Fruit fly (Drosophila melanogaster): ENCODE data around the gene Syn.
A peak's percentile ranks its signal among the peaks of the same experiment; 100 is the strongest.

The Syn gene

DNA sequence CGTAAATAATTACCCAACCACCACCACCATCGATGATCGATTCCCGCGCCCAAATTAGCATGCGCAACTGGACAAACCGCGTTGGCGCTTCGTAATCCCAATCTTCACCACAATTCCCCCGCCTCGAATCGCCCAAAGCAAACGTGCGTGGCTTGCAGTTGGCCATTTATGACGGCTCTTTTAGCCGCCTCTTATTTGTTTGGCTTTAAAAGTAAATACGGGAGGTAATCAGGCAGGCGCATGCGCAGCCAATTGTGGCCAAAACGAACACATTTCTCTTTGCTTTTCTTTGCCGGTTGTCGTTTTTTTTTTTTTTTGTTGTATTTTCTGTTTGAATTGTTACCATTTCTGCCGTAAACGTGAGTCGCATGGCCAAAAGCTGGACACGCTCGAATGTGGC is 39.9 kb upstream of the Syn start (continued):
- TF ChIP-seq bowl (GFP tag; IDR thresholded peaks at IDR 0.05) (0 out of 2 replicates have a peak, but pooled peaks have one; percentile 20), CG8765 (GFP tag; IDR thresholded peaks at IDR 0.05) (no peak), NFAT (GFP tag; IDR thresholded peaks at IDR 0.05) (no peak), CG18619 (GFP tag; optimal IDR thresholded peaks at IDR 0.05) (no peak), CG12744 (GFP tag; optimal IDR thresholded peaks at IDR 0.05) (no peak), trh (GFP tag; optimal IDR thresholded peaks at IDR 0.05) (no peak), CG12219 (GFP tag; optimal IDR thresholded peaks at IDR 0.05) (peak; percentile 3), CG3065 (GFP tag; optimal IDR thresholded peaks at IDR 0.05) (no peak), scrt (GFP tag; optimal IDR thresholded peaks at IDR 0.05) (no peak), HLH3B (GFP tag; IDR thresholded peaks at IDR 0.05) (peak; percentile 18; the same call in 1 of the 2 replicates), HLH4C (GFP tag; IDR thresholded peaks at IDR 0.05; ENCODE audit: partially characterized antibody) (no peak), Fer2 (tag; optimal IDR thresholded peaks at IDR 0.05) (no peak), CG33213 (GFP tag; optimal IDR thresholded peaks at IDR 0.05) (no peak), Lhr (GFP tag; optimal IDR thresholded peaks at IDR 0.05) (no peak), sqz (GFP tag; optimal IDR thresholded peaks at IDR 0.05) (peak; percentile 8), CG13894 (tag; optimal IDR thresholded peaks at IDR 0.05) (no peak), CG1602 (GFP tag; optimal IDR thresholded peaks at IDR 0.05) (no peak), Bgb (GFP tag; IDR thresholded peaks at IDR 0.05; ENCODE audit: partially characterized antibody) (no peak), HmgD (GFP tag; optimal IDR thresholded peaks at IDR 0.05) (no peak), kni (GFP tag; optimal IDR thresholded peaks at IDR 0.05) (peak; percentile 95), Ssrp (tag; optimal IDR thresholded peaks at IDR 0.05) (no peak), Six4 (GFP tag; optimal IDR thresholded peaks at IDR 0.05) (no peak), kah (GFP tag; optimal IDR thresholded peaks at IDR 0.05) (no peak), CG1603 (tag; optimal IDR thresholded peaks at IDR 0.05) (no peak), ind (GFP tag; optimal IDR thresholded peaks at IDR 0.05) (no peak), MTF-1 (GFP tag; optimal IDR thresholded peaks at IDR 0.05; ENCODE audit: borderline replicate concordance) (no peak), CG17359 (tag; optimal IDR thresholded peaks at IDR 0.05) (peak; percentile 44), CG9876 (GFP tag; optimal IDR thresholded peaks at IDR 0.05) (no peak), CG17912 (GFP tag; optimal IDR thresholded peaks at IDR 0.05) (no peak), ewg (GFP tag; optimal IDR thresholded peaks at IDR 0.05) (peak; percentile 4), hbn (GFP tag; IDR thresholded peaks at IDR 0.05; ENCODE audit: partially characterized antibody) (no peak), CG11504 (tag; optimal IDR thresholded peaks at IDR 0.05) (no peak), H2.0 (GFP tag; IDR thresholded peaks at IDR 0.05) (no peak)

- TF ChIP-seq Scr (GFP tag; IDR thresholded peaks at IDR 0.05; ENCODE audit: partially characterized antibody) (peak; percentile 29), ash1 (GFP tag; optimal IDR thresholded peaks at IDR 0.05) (no peak), HLH4C (GFP tag; IDR thresholded peaks at IDR 0.05; ENCODE audit: partially characterized antibody) (peak; percentile 69), CG14860 (GFP tag; IDR thresholded peaks at IDR 0.05; ENCODE audit: partially characterized antibody) (peak; percentile 67), sens (GFP tag) (peak; percentile 51), CG16813 (GFP tag; IDR thresholded peaks at IDR 0.05; ENCODE audit: partially characterized antibody) (peak; percentile 56; the same call in 2 of the 3 replicates), nerfin-2 (GFP tag; IDR thresholded peaks at IDR 0.05; ENCODE audit: partially characterized antibody) (peak; percentile 40), chinmo (GFP tag; IDR thresholded peaks at IDR 0.05; ENCODE audit: partially characterized antibody) (no peak)
These were observed 38.5 kb upstream of the Syn start, which contains the start of gene CG34303 for dm6 chr3R:10151830-10152513. TSS of gene CG34303 (minus strand) at chr3R:10151880.

All from whole organism, embryonic.